Worm (Caenorhabditis elegans): ENCODE data around the gene unc-9.
A peak's percentile ranks its signal among the peaks of the same experiment; 100 is the strongest.

The unc-9 gene

ce11 chrX:13201401-13201800 is at the start of gene unc-9:
Gene unc-9 (plus strand): TSS chrX:13201770.
- peak; percentile 65 for TF ChIP-seq fkh-10 (GFP tag; optimal IDR thresholded peaks at IDR 0.05)
- no peak for TF ChIP-seq ces-1 (GFP tag; optimal IDR thresholded peaks at IDR 0.05)

- TF ChIP-seq dmd-6 (GFP tag; IDR thresholded peaks at IDR 0.05) (0 out of 2 replicates have a peak, but pooled peaks have one; percentile 23), dve-1 (tag; optimal IDR thresholded peaks at IDR 0.05; ENCODE audit: insufficient read depth) (peak; percentile 3), lsy-2 (tag; optimal IDR thresholded peaks at IDR 0.05) (no peak), hlh-30 (tag; optimal IDR thresholded peaks at IDR 0.05; ENCODE audit: insufficient read depth) (peak; percentile 29), hlh-11 (tag; optimal IDR thresholded peaks at IDR 0.05) (peak; percentile 27)
These were observed 47.1 kb upstream of the unc-9 start for ce11 chrX:13154514-13154913.

ce11 chrX:13155730-13156129 is 45.8 kb upstream of the unc-9 start:
- no peak for TF ChIP-seq egl-27 (tag; optimal IDR thresholded peaks at IDR 0.05)
- no peak for TF ChIP-seq lin-38 (GFP tag; IDR thresholded peaks at IDR 0.05)
- TF ChIP-seq ceh-62 (tag; optimal IDR thresholded peaks at IDR 0.05) = no peak
- no peak for TF ChIP-seq Y5F2A.4 (GFP tag; optimal IDR thresholded peaks at IDR 0.05)
- peak in 1 of 2 experiments; percentile 38 for TF ChIP-seq unc-62 (GFP tag; optimal IDR thresholded peaks at IDR 0.05 in 1 of 2)
- no peak for TF ChIP-seq unc-62 (tag; optimal IDR thresholded peaks at IDR 0.05)
- no peak for TF ChIP-seq mxl-3 (GFP tag; optimal IDR thresholded peaks at IDR 0.05)
- TF ChIP-seq fkh-10 (GFP tag; optimal IDR thresholded peaks at IDR 0.05) = peak; percentile 72

ce11 chrX:13157112-13157768 is 44.3 kb upstream of the unc-9 start:
- no peak for TF ChIP-seq mep-1 (tag; optimal IDR thresholded peaks at IDR 0.05)
- TF ChIP-seq ztf-7 (tag; optimal IDR thresholded peaks at IDR 0.05) = no peak
- TF ChIP-seq T26A8.4 (GFP tag; IDR thresholded peaks at IDR 0.05) = no peak
- TF ChIP-seq ceh-82 (tag; optimal IDR thresholded peaks at IDR 0.05) = no peak
- TF ChIP-seq pqm-1 (tag; optimal IDR thresholded peaks at IDR 0.05) = no peak
- TF ChIP-seq nhr-42 (GFP tag; IDR thresholded peaks at IDR 0.05) = no peak
- no peak for TF ChIP-seq daf-8 (GFP tag; IDR thresholded peaks at IDR 0.05)
- no peak for TF ChIP-seq lin-1 (GFP tag; IDR thresholded peaks at IDR 0.05)
- TF ChIP-seq ZK337.2 (GFP tag; IDR thresholded peaks at IDR 0.05) = no peak
- TF ChIP-seq aha-1 (tag) = peak; percentile 97
- no peak for TF ChIP-seq nhr-11 (tag; optimal IDR thresholded peaks at IDR 0.05)
- TF ChIP-seq F10B5.3 (tag; optimal IDR thresholded peaks at IDR 0.05) = no peak
- TF ChIP-seq snpc-1.2 (GFP tag; IDR thresholded peaks at IDR 0.05) = no peak
- TF ChIP-seq saeg-2 (GFP tag; IDR thresholded peaks at IDR 0.05) = no peak
- TF ChIP-seq ctbp-1 (GFP tag; IDR thresholded peaks at IDR 0.05) = no peak
- peak; percentile 29 for TF ChIP-seq nhr-25 (tag; optimal IDR thresholded peaks at IDR 0.05; ENCODE audit: borderline replicate concordance, insufficient read depth)
- peak in 1 of 2 experiments; percentile 34 for TF ChIP-seq unc-62 (GFP tag; optimal IDR thresholded peaks at IDR 0.05 in 1 of 2)
- TF ChIP-seq unc-62 (tag; optimal IDR thresholded peaks at IDR 0.05) = no peak
- peak; percentile 26 for TF ChIP-seq nhr-28 (tag; optimal IDR thresholded peaks at IDR 0.05)
- peak; percentile 70 for TF ChIP-seq ceh-28 (tag; optimal IDR thresholded peaks at IDR 0.05)
- TF ChIP-seq fos-1 (tag; optimal IDR thresholded peaks at IDR 0.05) = no peak
- no peak for TF ChIP-seq nhr-6 (tag; optimal IDR thresholded peaks at IDR 0.05)
- TF ChIP-seq tag-97 (GFP tag; IDR thresholded peaks at IDR 0.05) = no peak
- no peak for TF ChIP-seq ces-1 (GFP tag; optimal IDR thresholded peaks at IDR 0.05)
- TF ChIP-seq Y48G9A.11 (GFP tag; IDR thresholded peaks at IDR 0.05) = no peak
- no peak for TF ChIP-seq nhr-102 (tag; optimal IDR thresholded peaks at IDR 0.05)
- no peak for TF ChIP-seq dmd-8 (GFP tag; IDR thresholded peaks at IDR 0.05)
- TF ChIP-seq nhr-10 (tag; optimal IDR thresholded peaks at IDR 0.05) = no peak
- TF ChIP-seq mxl-3 (GFP tag; optimal IDR thresholded peaks at IDR 0.05) = no peak
- no peak for TF ChIP-seq hlh-11 (tag; optimal IDR thresholded peaks at IDR 0.05)
- no peak for TF ChIP-seq nhr-48 (tag; optimal IDR thresholded peaks at IDR 0.05)
- no peak for TF ChIP-seq daf-16 (GFP tag; optimal IDR thresholded peaks at IDR 0.05)
- TF ChIP-seq daf-16 (tag; optimal IDR thresholded peaks at IDR 0.05) = peak; percentile 13
- TF ChIP-seq ama-1 (optimal IDR thresholded peaks at IDR 0.05) = no peak
- no peak for TF ChIP-seq madf-9 (GFP tag; conservative IDR thresholded peaks at IDR 0.05)
- TF ChIP-seq dve-1 (tag; optimal IDR thresholded peaks at IDR 0.05; ENCODE audit: insufficient read depth) = peak; percentile 30
- TF ChIP-seq vab-7 (GFP tag; IDR thresholded peaks at IDR 0.05) = no peak
- TF ChIP-seq zag-1 (tag; optimal IDR thresholded peaks at IDR 0.05) = no peak

All from whole organism, L4 larva.